Fruit fly (Drosophila melanogaster) whole organism, embryonic: ENCODE data around the gene CG31548.
A peak's percentile ranks its signal among the peaks of the same experiment; 100 is the strongest.

ENCODE experiments used
- Atf6 ChIP-seq: fragments of 200-800 bp; sonication (Bioruptor generic); IDR thresholded peaks from 2 replicates; pipeline ENCODE4 v1.3.6; 2022; ENCODE audit warnings: missing biosample characterization, missing genetic modification characterization
- B-H1 ChIP-seq: fragments of 200-800 bp; sonication (Bioruptor generic); IDR thresholded peaks from 3 replicates; pipeline ENCODE4 v1.3.6; 2022; ENCODE audit warnings: missing biosample characterization, missing genetic modification characterization
- Bteb2 ChIP-seq: fragments of 200-800 bp; sonication (Bioruptor generic); optimal IDR thresholded peaks from 2 replicates; lab custom pipeline; 2016; ENCODE audit warnings: missing biosample characterization, missing genetic modification characterization
- C15 ChIP-seq: fragments of 200-800 bp; sonication (Bioruptor generic); IDR thresholded peaks from 3 replicates; pipeline ENCODE4 v1.3.6; 2022; ENCODE audit warnings: missing biosample characterization, missing genetic modification characterization
- CG1024 ChIP-seq: fragments of 200-800 bp; sonication (Bioruptor generic); IDR thresholded peaks from 2 replicates; pipeline ENCODE4 v1.3.6; 2022; ENCODE audit warnings: missing biosample characterization, missing genetic modification characterization
- CG11247 ChIP-seq: fragments of 200-800 bp; sonication (Bioruptor generic); IDR thresholded peaks from 2 replicates; pipeline ENCODE4 v1.3.6; 2022; ENCODE audit warnings: missing biosample characterization, missing genetic modification characterization
- CG11398 ChIP-seq: fragments of 200-800 bp; sonication (Bioruptor generic); optimal IDR thresholded peaks from 2 replicates; lab custom pipeline; 2016; ENCODE audit warnings: missing biosample characterization, missing genetic modification characterization
- CG11504 ChIP-seq: fragments of 200-800 bp; sonication (Bioruptor generic); optimal IDR thresholded peaks from 3 replicates; lab custom pipeline; 2019; ENCODE audit warnings: missing biosample characterization, mild to moderate bottlenecking, missing genetic modification characterization, moderate library complexity
- CG13296 ChIP-seq: fragments of 200-800 bp; sonication (Bioruptor generic); optimal IDR thresholded peaks from 3 replicates; lab custom pipeline; 2018; ENCODE audit warnings: missing biosample characterization, mild to moderate bottlenecking, missing genetic modification characterization
- CG13624 ChIP-seq: fragments of 200-800 bp; sonication (Bioruptor generic); optimal IDR thresholded peaks from 2 replicates; lab custom pipeline; 2016; ENCODE audit warnings: missing biosample characterization, missing genetic modification characterization
- CG15514 ChIP-seq: fragments of 200-800 bp; sonication (Bioruptor generic); optimal IDR thresholded peaks from 3 replicates; lab custom pipeline; 2017; ENCODE audit warnings: missing biosample characterization, missing genetic modification characterization, mild to moderate bottlenecking, moderate library complexity, missing genetic modification reagents
- CG17568 ChIP-seq: fragments of 200-800 bp; sonication (Bioruptor generic); optimal IDR thresholded peaks from 2 replicates; lab custom pipeline; 2018; ENCODE audit warnings: missing biosample characterization, mild to moderate bottlenecking, missing genetic modification characterization, moderate library complexity
- CG33557 ChIP-seq: fragments of 200-800 bp; sonication (Bioruptor generic); optimal IDR thresholded peaks from 2 replicates; lab custom pipeline; 2019; ENCODE audit warnings: missing biosample characterization, mild to moderate bottlenecking, missing genetic modification characterization, moderate library complexity
- CG34422 ChIP-seq: fragments of 200-800 bp; sonication (Bioruptor generic); IDR thresholded peaks from 3 replicates; pipeline ENCODE4 v1.3.6; 2022; ENCODE audit warnings: missing biosample characterization, missing genetic modification characterization
- CG3847 ChIP-seq: fragments of 200-800 bp; sonication (Bioruptor generic); IDR thresholded peaks from 2 replicates; pipeline ENCODE4 v1.3.6; 2022; ENCODE audit warnings: missing biosample characterization, missing genetic modification characterization
- CG4730 ChIP-seq: fragments of 200-800 bp; sonication (Bioruptor generic); IDR thresholded peaks from 2 replicates; pipeline ENCODE4 v1.3.6; 2022; ENCODE audit warnings: missing biosample characterization, missing genetic modification characterization
- CG6254 ChIP-seq: fragments of 200-800 bp; sonication (Bioruptor generic); optimal IDR thresholded peaks from 3 replicates; lab custom pipeline; 2017; ENCODE audit warnings: mild to moderate bottlenecking, missing biosample characterization, missing genetic modification reagents, missing genetic modification characterization
- CG6689 ChIP-seq: fragments of 200-800 bp; sonication (Bioruptor generic); IDR thresholded peaks from 2 replicates; pipeline ENCODE4 v1.3.6; 2022; ENCODE audit warnings: missing biosample characterization, missing genetic modification characterization
- CG7357 ChIP-seq: fragments of 200-800 bp; sonication (Bioruptor generic); IDR thresholded peaks from 3 replicates; pipeline ENCODE4 v1.3.6; 2022; ENCODE audit warnings: missing biosample characterization, missing genetic modification characterization
- CG7556 ChIP-seq: fragments of 200-800 bp; sonication (Bioruptor generic); optimal IDR thresholded peaks from 2 replicates; lab custom pipeline; 2017; ENCODE audit warnings: missing biosample characterization, mild to moderate bottlenecking, missing genetic modification characterization
- CG8388 ChIP-seq: fragments of 200-800 bp; sonication (Bioruptor generic); optimal IDR thresholded peaks from 2 replicates; lab custom pipeline; 2019; ENCODE audit warnings: missing biosample characterization, mild to moderate bottlenecking, missing genetic modification characterization, moderate library complexity
- CG9727 ChIP-seq: fragments of 200-800 bp; sonication (Bioruptor generic); optimal IDR thresholded peaks from 3 replicates; lab custom pipeline; 2017; ENCODE audit warnings: missing biosample characterization, mild to moderate bottlenecking, missing genetic modification characterization
- CG9876 ChIP-seq: fragments of 200-800 bp; sonication (Bioruptor generic); optimal IDR thresholded peaks from 2 replicates; lab custom pipeline; 2016; ENCODE audit warnings: missing biosample characterization, missing genetic modification characterization
- Camta ChIP-seq: fragments of 200-800 bp; sonication (Bioruptor generic); optimal IDR thresholded peaks from 2 replicates; lab custom pipeline; 2016; ENCODE audit warnings: missing biosample characterization, missing genetic modification characterization
- Chrac-16 ChIP-seq: fragments of 200-800 bp; sonication (Bioruptor generic); optimal IDR thresholded peaks from 3 replicates; lab custom pipeline; 2016; ENCODE audit warnings: missing biosample characterization, missing genetic modification characterization
- CoRest ChIP-seq: fragments of 200-800 bp; sonication (Bioruptor generic); optimal IDR thresholded peaks from 3 replicates; lab custom pipeline; 2018; ENCODE audit warnings: missing biosample characterization, mild to moderate bottlenecking, missing genetic modification characterization, moderate library complexity
- Ets97D ChIP-seq: fragments of 200-800 bp; sonication (Bioruptor generic); optimal IDR thresholded peaks from 3 replicates; lab custom pipeline; 2016; ENCODE audit warnings: missing biosample characterization, missing genetic modification characterization
- Jarid2 ChIP-seq: fragments of 200-800 bp; sonication (Bioruptor generic); optimal IDR thresholded peaks from 3 replicates; lab custom pipeline; 2017; ENCODE audit warnings: mild to moderate bottlenecking, missing biosample characterization, missing genetic modification reagents, missing genetic modification characterization
- Poxn ChIP-seq: fragments of 200-800 bp; sonication (Bioruptor generic); IDR thresholded peaks from 2 replicates; pipeline ENCODE4 v1.3.6; 2022; ENCODE audit warnings: missing biosample characterization, missing genetic modification characterization
- Ravus ChIP-seq: fragments of 200-800 bp; sonication (Bioruptor generic); IDR thresholded peaks from 2 replicates; pipeline ENCODE4 v1.3.6; 2022; ENCODE audit warnings: missing biosample characterization, missing genetic modification characterization
- Side ChIP-seq: fragments of 200-800 bp; sonication (Bioruptor generic); optimal IDR thresholded peaks from 2 replicates; lab custom pipeline; 2016; ENCODE audit warnings: missing biosample characterization, missing genetic modification characterization
- Sin3A ChIP-seq: fragments of >200 bp; optimal IDR thresholded peaks from 2 replicates; lab custom pipeline; 2018
- Xbp1 ChIP-seq: fragments of 200-800 bp; sonication (Bioruptor generic); optimal IDR thresholded peaks from 3 replicates; lab custom pipeline; 2016; ENCODE audit warnings: missing biosample characterization, mild to moderate bottlenecking, missing genetic modification characterization
- bigmax ChIP-seq: fragments of 200-800 bp; sonication (Bioruptor generic); optimal IDR thresholded peaks from 2 replicates; lab custom pipeline; 2018; ENCODE audit warnings: missing biosample characterization, mild to moderate bottlenecking, missing genetic modification characterization
- crol ChIP-seq: fragments of 200-800 bp; sonication (Bioruptor generic); IDR thresholded peaks from 2 replicates; pipeline ENCODE4 v1.3.6; 2022; ENCODE audit warnings: missing biosample characterization, missing genetic modification characterization
- crp ChIP-seq, 2 experiments: fragments of 200-800 bp; sonication (Bioruptor generic); optimal IDR thresholded peaks; 2 replicates in 1 of 2; 3 replicates in 1 of 2; lab custom pipeline; 2017; ENCODE audit warnings: missing biosample characterization in 2 of 2, missing genetic modification characterization in 2 of 2, mild to moderate bottlenecking in 1 of 2, moderate library complexity in 1 of 2
- fru ChIP-seq: fragments of >200 bp; optimal IDR thresholded peaks from 2 replicates; lab custom pipeline; 2017
- gfzf ChIP-seq: fragments of 200-800 bp; sonication (Bioruptor generic); optimal IDR thresholded peaks from 2 replicates; lab custom pipeline; 2016; ENCODE audit warnings: missing biosample characterization, mild to moderate bottlenecking, missing genetic modification characterization, moderate library complexity
- kah ChIP-seq: fragments of 200-800 bp; sonication (Bioruptor generic); optimal IDR thresholded peaks from 2 replicates; lab custom pipeline; 2018; ENCODE audit warnings: missing biosample characterization, mild to moderate bottlenecking, missing genetic modification characterization
- lov ChIP-seq, 2 experiments: fragments of 200-800 bp in 1 of 2; fragments of >200 bp in 1 of 2; sonication (Bioruptor generic) in 1 of 2; IDR thresholded peaks in 1 of 2; optimal IDR thresholded peaks in 1 of 2; 2 replicates in 1 of 2; 3 replicates in 1 of 2; pipeline versions ENCODE4 v1.3.6 to Lab custom; 2017 to 2022; ENCODE audit warnings: missing biosample characterization in 1 of 2, missing genetic modification characterization in 1 of 2
- pb ChIP-seq: fragments of 200-800 bp; sonication (Bioruptor generic); optimal IDR thresholded peaks from 3 replicates; lab custom pipeline; 2016; ENCODE audit warnings: missing biosample characterization, missing genetic modification characterization
- pho ChIP-seq: fragments of 200-800 bp; sonication (Bioruptor generic); optimal IDR thresholded peaks from 2 replicates; lab custom pipeline; 2016; ENCODE audit warnings: missing biosample characterization, missing genetic modification characterization
- pros ChIP-seq: fragments of 200-800 bp; sonication (Bioruptor generic); optimal IDR thresholded peaks from 3 replicates; lab custom pipeline; 2019; ENCODE audit warnings: missing biosample characterization, mild to moderate bottlenecking, missing genetic modification characterization, moderate library complexity
- ranshi ChIP-seq: fragments of 200-800 bp; sonication (Bioruptor generic); IDR thresholded peaks from 2 replicates; pipeline ENCODE4 v1.3.6; 2022; ENCODE audit warnings: missing biosample characterization, missing genetic modification characterization
- repo ChIP-seq: fragments of 200-800 bp; sonication (Bioruptor generic); optimal IDR thresholded peaks from 2 replicates; lab custom pipeline; 2016; ENCODE audit warnings: missing biosample characterization, missing genetic modification characterization
- ro ChIP-seq: fragments of 200-800 bp; sonication (Bioruptor generic); IDR thresholded peaks from 2 replicates; pipeline ENCODE4 v1.3.6; 2022; ENCODE audit warnings: missing biosample characterization, missing genetic modification characterization
- row ChIP-seq: fragments of 200-800 bp; sonication (Bioruptor generic); IDR thresholded peaks from 3 replicates; pipeline ENCODE4 v1.3.6; 2022; ENCODE audit warnings: missing biosample characterization, missing genetic modification characterization
- sc ChIP-seq, 3 experiments: fragments of >200 bp in 2 of 3; fragments of 200-800 bp in 1 of 3; sonication (Bioruptor generic) in 1 of 3; optimal IDR thresholded peaks; 2 replicates in 2 of 3; 3 replicates in 1 of 3; lab custom pipeline; 2017; ENCODE audit warnings: mild to moderate bottlenecking in 1 of 3, missing biosample characterization in 1 of 3, missing genetic modification characterization in 1 of 3, missing genetic modification reagents in 1 of 3
- sens-2 ChIP-seq: fragments of 200-800 bp; sonication (Bioruptor generic); IDR thresholded peaks from 2 replicates; pipeline ENCODE4 v1.3.6; 2022; ENCODE audit warnings: missing biosample characterization, missing genetic modification characterization
- sug ChIP-seq: fragments of 200-800 bp; optimal IDR thresholded peaks from 2 replicates; lab custom pipeline; 2019; ENCODE audit warnings: missing biosample characterization, mild to moderate bottlenecking, missing genetic modification characterization, moderate library complexity
- unpg ChIP-seq: fragments of 200-800 bp; sonication (Bioruptor generic); optimal IDR thresholded peaks from 3 replicates; lab custom pipeline; 2018; ENCODE audit warnings: missing biosample characterization, mild to moderate bottlenecking, missing genetic modification characterization, moderate library complexity
- vfl ChIP-seq: fragments of 200-800 bp; sonication (Bioruptor generic); optimal IDR thresholded peaks from 2 replicates; lab custom pipeline; 2016; ENCODE audit warnings: missing biosample characterization, missing genetic modification characterization

The CG31548 gene

dm6 chr3R:5591398-5591853, 45.2 kb downstream of the CG31548 start, which contains the start of the genes noi and Vha26 (continued):
- TF ChIP-seq B-H1 (GFP tag; lab: Robert Waterston, UW) (no peak), Ravus (GFP tag; lab: Robert Waterston, UW) (no peak), CG6689 (GFP tag; lab: Robert Waterston, UW) (peak; percentile 34; the same call in 1 of the 2 replicates), CG17568 (GFP tag; lab: Kevin White, UChicago) (no peak), kah (GFP tag; lab: Kevin White, UChicago) (no peak), lov (optimal IDR thresholded peaks at IDR 0.05; lab: Kevin White, UChicago) (no peak), lov (GFP tag; IDR thresholded peaks at IDR 0.05; lab: Robert Waterston, UW) (no peak), row (GFP tag; lab: Robert Waterston, UW) (peak; percentile 91), Xbp1 (peak; percentile 38), crp (GFP tag; optimal IDR thresholded peaks at IDR 0.05; lab: Kevin White, UChicago) (peak in 1 of 2 experiments; percentile 87), CG15514 (GFP tag; lab: Kevin White, UChicago) (peak; percentile 73), CG33557 (GFP tag; lab: Kevin White, UChicago) (no peak), CG13624 (peak; percentile 33), Jarid2 (GFP tag; lab: Kevin White, UChicago) (no peak), CG7556 (GFP tag; lab: Kevin White, UChicago) (no peak), CG34422 (GFP tag; lab: Robert Waterston, UW) (no peak), sc (optimal IDR thresholded peaks at IDR 0.05; lab: Kevin White, UChicago) (no peak), sc (GFP tag; optimal IDR thresholded peaks at IDR 0.05; lab: Kevin White, UChicago) (no peak), Atf6 (GFP tag; lab: Robert Waterston, UW) (no peak), C15 (GFP tag; lab: Robert Waterston, UW) (no peak), pb (no peak), fru (lab: Kevin White, UChicago) (no peak), ro (GFP tag; lab: Robert Waterston, UW) (no peak), ranshi (no peak), CG7357 (GFP tag; lab: Robert Waterston, UW) (peak; percentile 98), CG9727 (GFP tag; lab: Kevin White, UChicago) (peak; percentile 60), Chrac-16 (GFP tag; lab: Kevin White, UChicago) (no peak), sens-2 (no peak), Bteb2 (GFP tag; lab: Kevin White, UChicago) (no peak), unpg (GFP tag; lab: Kevin White, UChicago) (no peak), CG8388 (GFP tag; lab: Kevin White, UChicago) (no peak), CG9876 (no peak), crol (GFP tag; lab: Robert Waterston, UW) (no peak), CG13296 (peak; percentile 7), CG3847 (GFP tag; lab: Robert Waterston, UW) (peak; percentile 45; the same call in 1 of the 2 replicates), repo (GFP tag; lab: Kevin White, UChicago) (no peak), CG4730 (GFP tag; lab: Robert Waterston, UW) (no peak), CG6254 (GFP tag; lab: Kevin White, UChicago) (no peak), CG11247 (GFP tag; lab: Robert Waterston, UW) (no peak), Sin3A (peak; percentile 65), CG1024 (peak; percentile 74), sug (tag; lab: Kevin White, UChicago) (peak; percentile 63), pros (GFP tag; lab: Kevin White, UChicago) (no peak), bigmax (no peak), gfzf (GFP tag; lab: Kevin White, UChicago) (peak; percentile 68), Side (GFP tag; lab: Kevin White, UChicago) (no peak), CoRest (tag; lab: Kevin White, UChicago) (no peak), CG11504 (no peak), CG11398 (GFP tag; lab: Kevin White, UChicago) (no peak), pho (GFP tag; lab: Kevin White, UChicago) (peak; percentile 26), Ets97D (GFP tag; lab: Kevin White, UChicago) (peak; percentile 77), vfl (no peak), Poxn (GFP tag; lab: Robert Waterston, UW) (no peak), Camta (GFP tag; lab: Kevin White, UChicago) (no peak)
